Worm (Caenorhabditis elegans) whole organism, mixed stage, embryonic: ENCODE measurements around the gene C06E4.2.

Experiments used
- M03D4.4 ChIP-seq: sonication (generic microtip); optimal IDR thresholded peaks from 2 replicates; lab custom pipeline; 2017; ENCODE audit warnings: mild to moderate bottlenecking, missing genetic modification characterization, missing compliant biosample characterization
- bed-3 ChIP-seq: fragments of 200-800 bp; sonication (Bioruptor generic); optimal IDR thresholded peaks from 3 replicates; lab custom pipeline; 2018; ENCODE audit warnings: mild to moderate bottlenecking, missing genetic modification characterization, moderate library complexity, missing compliant biosample characterization
- blmp-1 ChIP-seq: fragments of 150-350 bp; optimal IDR thresholded peaks from 2 replicates; lab custom pipeline; 2014; ENCODE audit warnings: missing biosample characterization, missing genetic modification characterization
- ceh-39 ChIP-seq: fragments of 150-350 bp; optimal IDR thresholded peaks from 2 replicates; lab custom pipeline; 2014; ENCODE audit warnings: missing biosample characterization, missing genetic modification characterization
- ceh-43 ChIP-seq: fragments of 200-800 bp; sonication (Bioruptor generic); optimal IDR thresholded peaks from 2 replicates; lab custom pipeline; 2018; ENCODE audit warnings: mild to moderate bottlenecking, missing genetic modification characterization, moderate library complexity, missing compliant biosample characterization
- ceh-83 ChIP-seq: fragments of 200-800 bp; sonication (Bioruptor generic); optimal IDR thresholded peaks from 2 replicates; lab custom pipeline; 2018; ENCODE audit warnings: mild to moderate bottlenecking, missing genetic modification characterization, missing compliant biosample characterization
- ces-1 ChIP-seq: fragments of 150-350 bp; optimal IDR thresholded peaks from 2 replicates; lab custom pipeline; 2014; ENCODE audit warnings: missing biosample characterization, missing genetic modification reagents, missing genetic modification characterization
- cnd-1 ChIP-seq: fragments of 200-800 bp; sonication (Bioruptor generic); optimal IDR thresholded peaks from 2 replicates; lab custom pipeline; 2018; ENCODE audit warnings: mild to moderate bottlenecking, missing genetic modification characterization, missing compliant biosample characterization
- drap-1 ChIP-seq: fragments of 200-800 bp; sonication (Bioruptor generic); optimal IDR thresholded peaks from 3 replicates; lab custom pipeline; 2018; ENCODE audit warnings: mild to moderate bottlenecking, missing genetic modification characterization, missing compliant biosample characterization
- elt-1 ChIP-seq: sonication (generic microtip); optimal IDR thresholded peaks from 2 replicates; lab custom pipeline; 2017; ENCODE audit warnings: missing genetic modification characterization, mild to moderate bottlenecking, missing compliant biosample characterization, antibody characterized with exemption, moderate library complexity, borderline replicate concordance; ENCODE audit not compliant: insufficient read depth
- elt-3 ChIP-seq: fragments of 150-350 bp; optimal IDR thresholded peaks from 2 replicates; lab custom pipeline; 2014; ENCODE audit warnings: missing biosample characterization, missing genetic modification characterization
- flh-1 ChIP-seq: fragments of 200-800 bp; sonication (Bioruptor generic); optimal IDR thresholded peaks from 2 replicates; lab custom pipeline; 2018; ENCODE audit warnings: mild to moderate bottlenecking, missing genetic modification characterization, moderate library complexity, missing compliant biosample characterization
- ham-2 ChIP-seq: fragments of 200-800 bp; sonication (Bioruptor generic); optimal IDR thresholded peaks from 2 replicates; lab custom pipeline; 2018; ENCODE audit warnings: mild to moderate bottlenecking, missing genetic modification characterization, missing compliant biosample characterization
- lin-13 ChIP-seq: fragments of 150-350 bp; optimal IDR thresholded peaks from 2 replicates; lab custom pipeline; 2014; ENCODE audit warnings: missing biosample characterization, missing genetic modification characterization
- lin-32 ChIP-seq: fragments of 200-800 bp; sonication (Bioruptor generic); optimal IDR thresholded peaks from 2 replicates; lab custom pipeline; 2018; ENCODE audit warnings: mild to moderate bottlenecking, missing genetic modification characterization, missing compliant biosample characterization
- mab-5 ChIP-seq: fragments of 150-350 bp; optimal IDR thresholded peaks from 2 replicates; lab custom pipeline; 2014; ENCODE audit warnings: missing biosample characterization, missing genetic modification characterization
- mep-1 ChIP-seq: fragments of 150-350 bp; optimal IDR thresholded peaks from 2 replicates; lab custom pipeline; 2017; ENCODE audit warnings: missing biosample characterization, missing genetic modification reagents, missing genetic modification characterization, inconsistent platforms
- mls-2 ChIP-seq: sonication (generic microtip); optimal IDR thresholded peaks from 2 replicates; lab custom pipeline; 2016; ENCODE audit warnings: mild to moderate bottlenecking, missing genetic modification characterization, moderate library complexity, missing compliant biosample characterization
- nhr-12 ChIP-seq: fragments of 150-350 bp; optimal IDR thresholded peaks from 2 replicates; lab custom pipeline; 2014; ENCODE audit warnings: missing biosample characterization, missing genetic modification characterization
- nhr-2 ChIP-seq: fragments of 150-350 bp; optimal IDR thresholded peaks from 2 replicates; lab custom pipeline; 2014; ENCODE audit warnings: missing biosample characterization, missing genetic modification characterization
- nhr-237 ChIP-seq: fragments of 150-350 bp; optimal IDR thresholded peaks from 2 replicates; lab custom pipeline; 2014; ENCODE audit warnings: missing biosample characterization, missing genetic modification characterization
- nhr-28 ChIP-seq: fragments of 150-350 bp; optimal IDR thresholded peaks from 2 replicates; lab custom pipeline; 2014; ENCODE audit warnings: missing biosample characterization, missing genetic modification characterization
- pha-4 ChIP-seq: fragments of 150-350 bp; optimal IDR thresholded peaks from 2 replicates; lab custom pipeline; 2018; ENCODE audit warnings: missing biosample characterization, missing genetic modification reagents, missing genetic modification characterization
- sem-2 ChIP-seq: fragments of 200-800 bp; sonication (Bioruptor generic); optimal IDR thresholded peaks from 2 replicates; lab custom pipeline; 2018; ENCODE audit warnings: mild to moderate bottlenecking, missing genetic modification characterization, missing compliant biosample characterization
- snpc-4 ChIP-seq: fragments of 150-350 bp; optimal IDR thresholded peaks from 2 replicates; lab custom pipeline; 2014; ENCODE audit warnings: missing biosample characterization, missing genetic modification characterization
- sptf-1 ChIP-seq: sonication (generic microtip); optimal IDR thresholded peaks from 2 replicates; lab custom pipeline; 2017; ENCODE audit warnings: mild to moderate bottlenecking, missing genetic modification characterization, moderate library complexity, missing compliant biosample characterization
- tbx-8 ChIP-seq: fragments of 200-800 bp; sonication (Bioruptor generic); optimal IDR thresholded peaks from 2 replicates; lab custom pipeline; 2018; ENCODE audit warnings: mild to moderate bottlenecking, missing genetic modification characterization, moderate library complexity, missing compliant biosample characterization
- unc-120 ChIP-seq: sonication (generic microtip); optimal IDR thresholded peaks from 2 replicates; lab custom pipeline; 2017; ENCODE audit warnings: missing genetic modification characterization, missing compliant biosample characterization; ENCODE audit not compliant: poor library complexity, severe bottlenecking
- unc-39 ChIP-seq: fragments of 150-350 bp; optimal IDR thresholded peaks from 2 replicates; lab custom pipeline; 2014; ENCODE audit warnings: missing biosample characterization, missing genetic modification characterization
- unc-62 ChIP-seq: fragments of 150-350 bp; optimal IDR thresholded peaks from 2 replicates; lab custom pipeline; 2014; ENCODE audit warnings: missing biosample characterization, missing genetic modification reagents, missing genetic modification characterization
- zip-8 ChIP-seq: fragments of 150-350 bp; optimal IDR thresholded peaks from 2 replicates; lab custom pipeline; 2014; ENCODE audit warnings: missing biosample characterization, missing genetic modification characterization

C06E4.2 gene

DNA sequence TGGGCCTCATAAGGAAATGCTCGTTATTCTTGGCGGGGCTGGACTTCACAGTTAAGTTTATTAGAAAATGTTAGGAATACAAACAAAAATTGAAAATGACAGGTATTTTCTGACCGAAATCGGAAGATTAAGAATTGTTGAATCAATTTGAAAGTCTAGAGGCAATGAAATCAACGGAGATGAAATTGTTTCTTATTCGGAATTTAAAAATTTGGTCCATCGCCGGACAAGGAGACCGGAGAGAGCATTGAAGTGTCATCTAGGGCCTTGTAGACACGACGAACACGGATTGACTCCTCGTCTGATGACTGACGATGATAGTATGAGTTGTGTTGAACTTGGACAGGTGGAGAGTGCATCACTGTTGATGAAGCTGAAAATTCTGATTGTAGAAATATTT is 43.9 kb downstream of the C06E4.2 start:
- TF ChIP-seq M03D4.4: no peak
- TF ChIP-seq ceh-43 (GFP tag; lab: Kevin White, UChicago): no peak
- TF ChIP-seq snpc-4 (tag; lab: Kevin White, UChicago): no peak
- no peak for TF ChIP-seq mep-1
- no peak for TF ChIP-seq bed-3 (GFP tag; lab: Kevin White, UChicago)
- no peak for TF ChIP-seq zip-8 (tag; lab: Kevin White, UChicago)
- TF ChIP-seq cnd-1: no peak
- no peak for TF ChIP-seq nhr-237 (tag; lab: Kevin White, UChicago)
- TF ChIP-seq, all 35 proteins: peak for 0

DNA sequence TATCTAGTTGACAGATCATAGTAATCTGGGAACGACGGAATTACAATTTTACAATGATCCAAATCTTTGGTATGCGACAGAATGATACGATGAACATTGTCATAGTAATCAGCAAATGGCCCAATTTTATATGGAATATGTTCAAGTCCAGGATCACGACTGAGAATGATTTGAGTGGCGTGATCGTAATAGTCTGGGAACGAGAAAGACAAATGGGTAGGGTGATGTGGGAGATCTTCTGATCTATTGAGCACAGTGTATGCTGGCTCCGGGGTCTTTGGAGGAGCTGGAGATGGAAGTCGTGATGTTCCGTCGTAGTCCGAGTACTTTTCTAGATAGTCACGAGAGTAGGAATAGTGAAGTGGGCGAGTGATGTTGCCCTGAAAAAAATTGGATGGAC is 47.1 kb downstream of the C06E4.2 start:
- no peak for TF ChIP-seq nhr-237 (tag; lab: Kevin White, UChicago)
- TF ChIP-seq, all 35 proteins: peak for 0

DNA sequence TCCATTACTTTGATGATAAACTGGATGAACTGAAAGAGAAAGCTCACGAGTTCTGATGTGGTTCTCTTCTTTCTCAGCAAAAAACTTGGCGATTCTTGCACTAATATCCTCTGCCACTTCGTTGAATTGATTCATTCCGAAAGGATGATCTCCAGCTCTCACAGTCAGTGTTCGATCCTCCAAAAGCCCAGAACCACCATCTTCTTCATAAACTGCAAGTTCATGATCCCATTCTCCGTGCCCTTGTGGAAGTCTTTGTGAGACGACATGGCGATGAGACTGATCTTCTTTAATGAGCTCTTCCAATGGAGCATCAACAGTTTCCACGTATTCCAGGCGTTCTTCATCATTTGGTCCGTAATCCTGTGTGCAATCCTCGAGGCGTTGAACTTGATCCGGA is 48.2 kb downstream of the C06E4.2 start:
- no peak for TF ChIP-seq ceh-43 (GFP tag; lab: Kevin White, UChicago)
- no peak for TF ChIP-seq nhr-28 (tag; lab: Kevin White, UChicago)
- TF ChIP-seq nhr-237 (tag; lab: Kevin White, UChicago): no peak
- TF ChIP-seq ceh-39 (tag; lab: Kevin White, UChicago): no peak
- no peak for TF ChIP-seq unc-39
- no peak for TF ChIP-seq sptf-1 (tag; lab: Kevin White, UChicago)
- no peak for TF ChIP-seq sem-2 (GFP tag; lab: Kevin White, UChicago)
- no peak for TF ChIP-seq pha-4 (tag; lab: Kevin White, UChicago)
- no peak for TF ChIP-seq zip-8 (tag; lab: Kevin White, UChicago)
- no peak for TF ChIP-seq flh-1
- TF ChIP-seq nhr-12: no peak
- no peak for TF ChIP-seq drap-1 (GFP tag; lab: Kevin White, UChicago)
- TF ChIP-seq tbx-8 (GFP tag; lab: Kevin White, UChicago): no peak
- no peak for TF ChIP-seq ceh-83 (GFP tag; lab: Kevin White, UChicago)
- no peak for TF ChIP-seq mab-5
- no peak for TF ChIP-seq nhr-2
- TF ChIP-seq M03D4.4: no peak
- no peak for TF ChIP-seq snpc-4 (tag; lab: Kevin White, UChicago)
- TF ChIP-seq, all 35 proteins: peak for 0

DNA sequence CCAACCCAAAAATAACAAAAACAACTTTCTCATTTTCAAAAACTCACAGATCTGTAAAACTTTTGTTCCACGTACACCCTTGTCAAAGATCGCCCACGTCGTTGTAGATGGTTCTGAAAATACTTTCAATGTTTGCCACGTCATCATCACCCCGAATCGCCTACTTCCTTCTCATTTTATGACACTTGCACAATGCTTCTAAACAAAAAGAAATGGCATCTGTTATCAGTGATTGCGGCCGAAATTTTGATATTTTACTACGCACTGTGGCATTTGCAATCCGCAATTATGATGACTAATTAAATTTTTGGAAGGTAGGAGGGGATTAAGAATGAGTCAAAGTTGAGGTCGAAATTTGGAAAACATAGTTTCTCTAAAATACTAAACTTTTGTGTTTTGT is 48.9 kb downstream of the C06E4.2 start:
- TF ChIP-seq mls-2 (tag; lab: Kevin White, UChicago) (no peak), nhr-28 (tag; lab: Kevin White, UChicago) (no peak), nhr-237 (tag; lab: Kevin White, UChicago) (no peak), mep-1 (no peak), blmp-1 (tag; lab: Kevin White, UChicago) (no peak), elt-1 (tag; lab: Kevin White, UChicago) (no peak), lin-13 (tag; lab: Kevin White, UChicago) (no peak), tbx-8 (GFP tag; lab: Kevin White, UChicago) (no peak), flh-1 (no peak), mab-5 (no peak), sptf-1 (tag; lab: Kevin White, UChicago) (no peak), nhr-12 (no peak), cnd-1 (no peak), zip-8 (tag; lab: Kevin White, UChicago) (no peak), nhr-2 (no peak), elt-3 (tag; lab: Kevin White, UChicago) (no peak), lin-32 (GFP tag; lab: Kevin White, UChicago) (no peak), unc-39 (no peak)

DNA sequence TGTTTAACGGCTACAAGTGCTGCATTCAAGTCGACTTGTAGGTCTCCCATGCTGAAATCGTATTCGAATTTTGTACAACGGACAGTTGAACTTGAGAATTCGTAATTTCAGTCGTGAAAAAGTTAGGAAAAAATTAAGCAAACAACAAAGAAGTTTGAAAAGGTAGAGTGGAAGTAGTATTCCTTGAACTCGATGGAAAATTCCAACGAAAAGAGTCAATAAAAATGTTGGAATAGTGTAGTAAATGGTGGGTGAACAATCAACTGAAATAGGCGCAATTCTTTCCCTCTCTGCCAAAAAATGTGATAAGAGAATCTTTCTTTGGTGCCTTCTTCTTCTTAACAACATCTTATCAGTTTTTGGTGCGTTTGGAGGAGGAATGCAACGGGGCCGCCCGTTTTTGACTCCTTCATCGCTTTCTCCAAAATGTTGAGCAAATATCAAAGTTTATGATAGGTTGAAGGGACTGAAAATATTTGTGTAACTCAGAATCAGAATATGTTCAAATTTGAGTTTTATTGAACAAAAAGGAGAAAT is 49.9 kb downstream of the C06E4.2 start, which contains the start of gene ifo-1:
ifo-1 (minus strand) TSS at position 51 of the 537 bp plus-strand sequence.
- TF ChIP-seq unc-39 (no peak), elt-3 (tag; lab: Kevin White, UChicago) (no peak), lin-13 (tag; lab: Kevin White, UChicago) (no peak), mls-2 (tag; lab: Kevin White, UChicago) (no peak), sptf-1 (tag; lab: Kevin White, UChicago) (no peak), flh-1 (no peak)

DNA sequence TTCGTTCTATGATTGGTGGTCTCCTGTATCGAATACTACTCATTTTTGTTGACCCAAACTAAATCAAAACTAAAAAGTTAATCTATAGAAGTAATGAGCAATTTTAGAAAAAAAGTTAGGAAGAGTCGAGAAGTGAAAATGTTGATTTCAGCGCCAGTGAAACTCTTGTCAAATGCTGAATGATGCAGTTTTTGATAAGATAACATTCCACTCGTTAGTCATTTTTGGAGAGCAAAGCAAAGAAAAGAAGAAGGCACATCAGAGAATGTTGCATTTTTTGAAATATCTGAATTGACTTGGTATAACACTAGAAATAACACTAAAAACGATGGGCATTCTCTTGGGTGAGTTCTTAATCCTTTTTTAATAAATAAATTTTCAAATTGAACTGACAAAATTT is 52.2 kb downstream of the C06E4.2 start, which contains the start of gene sqst-2:
sqst-2 (minus strand) TSS at position 58 of the 400 bp plus-strand sequence.
- no peak for TF ChIP-seq sptf-1 (tag; lab: Kevin White, UChicago)
- TF ChIP-seq nhr-2: no peak
- no peak for TF ChIP-seq zip-8 (tag; lab: Kevin White, UChicago)
- TF ChIP-seq unc-62 (GFP tag; lab: Kevin White, UChicago): no peak
- no peak for TF ChIP-seq elt-3 (tag; lab: Kevin White, UChicago)
- TF ChIP-seq unc-39: no peak
- TF ChIP-seq mls-2 (tag; lab: Kevin White, UChicago): no peak
- TF ChIP-seq sem-2 (GFP tag; lab: Kevin White, UChicago): no peak
- no peak for TF ChIP-seq ceh-43 (GFP tag; lab: Kevin White, UChicago)
- TF ChIP-seq cnd-1: no peak
- TF ChIP-seq mab-5: no peak
- no peak for TF ChIP-seq unc-120 (tag; lab: Kevin White, UChicago)
- no peak for TF ChIP-seq elt-1 (tag; lab: Kevin White, UChicago)
- TF ChIP-seq ceh-39 (tag; lab: Kevin White, UChicago): no peak
- no peak for TF ChIP-seq ham-2 (GFP tag; lab: Kevin White, UChicago)
- no peak for TF ChIP-seq flh-1
- no peak for TF ChIP-seq ces-1 (GFP tag; lab: Kevin White, UChicago)
- no peak for TF ChIP-seq M03D4.4
